Worm (Caenorhabditis elegans) whole organism, L1 larva: Measurements from ENCODE around the gene T03F6.9.

ENCODE experiments used
- C34B4.2 ChIP-seq: sonication (generic microtip); optimal IDR thresholded peaks from 2 replicates; lab custom pipeline; 2017; ENCODE audit warnings: mild to moderate bottlenecking, missing genetic modification characterization, missing compliant biosample characterization
- ces-1 ChIP-seq: fragments of 150-350 bp; optimal IDR thresholded peaks from 2 replicates; lab custom pipeline; 2014; ENCODE audit warnings: missing biosample characterization, missing genetic modification reagents, missing genetic modification characterization
- ets-5 ChIP-seq: fragments of 200-800 bp; sonication (Bioruptor generic); IDR thresholded peaks from 2 replicates; pipeline ENCODE4 v1.3.6; 2022; ENCODE audit warnings: missing genetic modification characterization, missing compliant biosample characterization
- mab-9 ChIP-seq: fragments of 200-800 bp; sonication (Bioruptor generic); IDR thresholded peaks from 2 replicates; pipeline ENCODE4 v1.3.6; 2022; ENCODE audit warnings: missing genetic modification reagents, missing genetic modification characterization, missing compliant biosample characterization
- skn-1 ChIP-seq: fragments of 150-350 bp; optimal IDR thresholded peaks from 2 replicates; lab custom pipeline; 2014; ENCODE audit warnings: missing biosample characterization, missing genetic modification characterization
- zag-1 ChIP-seq: fragments of 150-350 bp; optimal IDR thresholded peaks from 2 replicates; lab custom pipeline; 2014; ENCODE audit warnings: missing biosample characterization, missing genetic modification characterization

ce11 chrIII:13347782-13348327 lies 23.0 kb downstream of the T03F6.9 start:
- TF ChIP-seq ces-1 (GFP tag; lab: Kevin White, UChicago) (no peak), ets-5 (GFP tag; lab: Robert Waterston, UW) (no peak), C34B4.2 (tag; lab: Kevin White, UChicago) (no peak), mab-9 (no peak), zag-1 (tag; lab: Kevin White, UChicago) (no peak), skn-1 (tag; lab: Kevin White, UChicago) (no peak)
